Worm (Caenorhabditis elegans): ENCODE data around the gene C05B5.5.

- TF ChIP-seq nhr-28 (tag; optimal IDR thresholded peaks at IDR 0.05) (no peak), snpc-4 (tag; optimal IDR thresholded peaks at IDR 0.05) (no peak)
Measured at ce11 chrIII:10012136-10012535, 11.0 kb downstream of the C05B5.5 start, which contains the start of gene C05B5.16.

All from whole organism, L4 larva.